Fruit fly (Drosophila melanogaster): ENCODE results near the gene Pus7.

dm6 chr3L:8542213-8542612, 32.4 kb downstream of the Pus7 start:
- no peak for TF ChIP-seq Hr96 (GFP tag; optimal IDR thresholded peaks at IDR 0.05)
- no peak for TF ChIP-seq pad (GFP tag; optimal IDR thresholded peaks at IDR 0.05)
- no peak for TF ChIP-seq cic (GFP tag; optimal IDR thresholded peaks at IDR 0.05)
- no peak for TF ChIP-seq ovo (GFP tag; optimal IDR thresholded peaks at IDR 0.05)
- no peak for TF ChIP-seq CG1620 (GFP tag; optimal IDR thresholded peaks at IDR 0.05)
- TF ChIP-seq cnc (optimal IDR thresholded peaks at IDR 0.05) = no peak
- TF ChIP-seq CG7101 (tag; optimal IDR thresholded peaks at IDR 0.05) = no peak
- TF ChIP-seq Crg-1 (GFP tag; optimal IDR thresholded peaks at IDR 0.05) = no peak
- TF ChIP-seq toe (GFP tag; optimal IDR thresholded peaks at IDR 0.05) = no peak
- no peak for TF ChIP-seq Clk (GFP tag; optimal IDR thresholded peaks at IDR 0.05)
- TF ChIP-seq CG33017 (tag; optimal IDR thresholded peaks at IDR 0.05) = no peak
- no peak for TF ChIP-seq kay (GFP tag; ENCODE audit: borderline replicate concordance)

Measured in whole organism, adult.